Fruit fly (Drosophila melanogaster) S2 (cell line): ENCODE results near the gene CG17754.
A peak's percentile ranks its signal among the peaks of the same experiment; 100 is the strongest.

ENCODE experiments used
- CG8478 ChIP-seq: fragments of >200 bp; optimal IDR thresholded peaks from 2 replicates; lab custom pipeline; 2018
- CTCF ChIP-seq, 2 experiments: fragments of >200 bp; optimal IDR thresholded peaks; 2 replicates each; lab custom pipeline; 2018

Gene CG17754

dm6 chrX:9247171-9247783 lies 2.9 kb upstream of the CG17754 start, which contains the start of the genes amx and Dsor1:
Gene amx (minus strand): TSS chrX:9247336.
Gene Dsor1 (plus strand): TSS chrX:9247342.
- no peak for TF ChIP-seq CG8478 (lab: Kevin White, UChicago)
- no peak for TF ChIP-seq CTCF (optimal IDR thresholded peaks at IDR 0.05; lab: Kevin White, UChicago)

DNA sequence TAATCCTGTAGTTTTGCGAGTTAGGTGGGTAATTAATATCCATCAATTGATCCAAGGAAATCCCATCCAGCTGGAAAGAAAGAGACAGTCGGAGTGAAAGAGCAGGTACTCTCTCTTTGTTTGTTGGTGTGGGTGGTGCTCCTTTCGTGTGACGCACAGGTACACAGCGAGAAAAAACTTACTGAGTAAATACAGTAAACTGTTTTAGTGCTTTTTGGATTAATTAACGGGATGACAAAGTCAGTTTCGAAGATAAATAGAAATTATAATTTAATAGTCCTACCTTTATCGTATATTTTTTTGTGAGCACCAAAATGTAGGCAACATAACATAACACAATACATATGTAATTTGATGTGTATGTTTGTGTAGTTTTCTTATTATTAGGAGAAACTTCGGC lies 2.2 kb upstream of the CG17754 start:
- TF ChIP-seq CTCF (optimal IDR thresholded peaks at IDR 0.05; lab: Kevin White, UChicago) (no peak), CG8478 (lab: Kevin White, UChicago) (no peak)

dm6 chrX:9251212-9251877 lies 1.1 kb downstream of the CG17754 start:
- no peak for TF ChIP-seq CG8478 (lab: Kevin White, UChicago)
- TF ChIP-seq CTCF (optimal IDR thresholded peaks at IDR 0.05; lab: Kevin White, UChicago) = no peak

DNA sequence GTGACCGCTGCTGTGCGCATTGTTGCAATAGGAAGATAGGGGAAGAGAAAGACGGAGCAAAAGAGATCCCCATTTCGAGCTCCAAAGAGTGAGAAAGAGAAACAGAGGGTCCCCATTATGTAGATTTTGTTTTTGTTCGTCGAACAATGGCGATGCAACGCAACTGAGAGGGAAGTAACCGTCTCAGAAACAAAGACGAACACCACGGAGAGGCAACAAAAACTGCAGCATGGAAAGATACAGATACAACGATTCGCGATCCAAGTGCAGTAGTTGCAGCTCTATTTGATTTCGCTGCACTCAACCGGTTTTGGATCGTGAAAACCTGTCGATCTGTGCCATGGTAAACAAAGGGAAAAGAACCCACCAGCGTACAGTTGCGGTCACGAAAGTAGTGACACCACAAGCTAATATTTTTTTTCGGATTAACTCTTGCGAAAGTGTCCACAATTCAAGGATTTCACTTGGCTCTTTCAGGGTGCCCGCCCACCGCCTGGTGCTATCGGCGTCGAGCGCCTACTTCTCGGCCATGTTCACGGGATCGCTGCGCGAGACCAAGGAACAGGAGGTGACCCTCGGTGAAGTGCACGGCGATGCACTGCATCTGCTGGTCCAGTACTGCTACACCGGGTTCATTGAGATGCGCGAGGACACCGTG lies 2.0 kb downstream of the CG17754 start:
- no peak for TF ChIP-seq CG8478 (lab: Kevin White, UChicago)

DNA sequence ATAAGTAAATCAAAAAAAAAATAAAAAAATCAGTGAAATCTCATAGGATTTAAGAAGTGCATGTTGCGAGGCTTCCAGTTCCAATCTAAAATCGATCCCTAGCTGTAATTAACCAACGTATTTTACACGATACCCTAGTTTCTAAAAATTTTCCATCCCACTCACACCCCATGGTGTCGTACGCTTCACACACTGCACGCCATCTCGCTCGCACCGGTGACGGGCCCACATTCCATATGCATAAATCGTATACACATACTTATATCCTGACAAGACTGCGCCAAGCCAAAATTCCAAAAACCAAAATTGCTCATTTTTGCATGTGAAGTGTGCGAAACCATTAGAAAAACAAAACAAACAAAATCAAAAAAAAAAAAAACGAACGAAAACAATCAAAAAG lies 4.8 kb downstream of the CG17754 start:
- TF ChIP-seq CG8478 (lab: Kevin White, UChicago) (no peak), CTCF (optimal IDR thresholded peaks at IDR 0.05; lab: Kevin White, UChicago) (no peak)

DNA sequence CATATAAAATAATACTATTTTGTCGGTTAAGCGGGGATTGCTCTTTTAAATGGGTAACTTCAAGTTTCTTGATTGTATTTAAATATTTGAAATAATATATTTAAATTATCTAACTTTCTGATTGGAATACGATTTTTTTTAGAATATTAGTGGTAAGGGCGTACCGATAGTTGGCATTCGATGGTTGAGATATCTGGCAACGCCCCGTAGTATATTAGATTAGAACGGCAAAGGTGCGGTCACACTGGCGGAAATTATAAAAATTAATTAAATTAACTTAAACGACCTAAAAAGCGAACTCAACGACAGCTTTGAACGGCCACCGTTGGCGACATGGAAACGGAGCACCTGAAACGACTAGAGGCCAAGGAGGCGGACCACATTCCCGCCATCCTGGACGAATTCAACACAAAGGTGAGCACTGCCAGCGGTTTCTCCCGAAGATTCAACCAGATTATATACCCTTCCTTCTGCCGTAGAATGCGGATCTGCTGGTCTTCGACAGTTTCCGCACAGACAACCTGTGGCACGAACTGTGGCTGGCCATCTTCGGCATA lies 5.8 kb downstream of the CG17754 start, which contains the start of gene ric8a:
Gene ric8a, plus strand, starts transcription at position 205 of the 557 bp plus-strand sequence.
- no peak for TF ChIP-seq CTCF (optimal IDR thresholded peaks at IDR 0.05; lab: Kevin White, UChicago)
- TF ChIP-seq CG8478 (lab: Kevin White, UChicago) = no peak

DNA sequence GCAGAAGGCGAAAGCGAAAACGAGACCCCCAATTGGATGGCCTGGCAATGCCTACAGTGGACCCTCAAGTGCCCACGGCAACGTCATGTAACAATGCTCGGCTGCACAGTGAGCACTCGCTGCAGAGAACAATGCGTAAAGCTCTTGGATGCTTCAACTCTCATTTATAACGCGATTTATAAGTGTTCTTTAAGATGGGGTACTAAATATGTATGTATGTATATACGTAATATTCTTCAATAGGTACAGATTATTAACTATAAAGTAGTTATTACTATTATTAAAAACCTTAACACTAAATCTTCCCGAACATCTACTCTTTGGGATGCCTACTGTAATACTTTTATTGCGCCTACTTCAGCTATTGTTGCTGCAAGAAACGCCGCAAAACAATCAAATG lies 15.9 kb downstream of the CG17754 start:
- TF ChIP-seq CG8478 (lab: Kevin White, UChicago) (no peak), CTCF (optimal IDR thresholded peaks at IDR 0.05; lab: Kevin White, UChicago) (no peak)

- no peak for TF ChIP-seq CTCF (optimal IDR thresholded peaks at IDR 0.05; lab: Kevin White, UChicago)
- TF ChIP-seq CG8478 (lab: Kevin White, UChicago) = no peak
Observed at dm6 chrX:9267598-9267997, 17.4 kb downstream of the CG17754 start, which contains the start of gene Erk7. Gene Erk7 (minus strand): TSS chrX:9267698.

DNA sequence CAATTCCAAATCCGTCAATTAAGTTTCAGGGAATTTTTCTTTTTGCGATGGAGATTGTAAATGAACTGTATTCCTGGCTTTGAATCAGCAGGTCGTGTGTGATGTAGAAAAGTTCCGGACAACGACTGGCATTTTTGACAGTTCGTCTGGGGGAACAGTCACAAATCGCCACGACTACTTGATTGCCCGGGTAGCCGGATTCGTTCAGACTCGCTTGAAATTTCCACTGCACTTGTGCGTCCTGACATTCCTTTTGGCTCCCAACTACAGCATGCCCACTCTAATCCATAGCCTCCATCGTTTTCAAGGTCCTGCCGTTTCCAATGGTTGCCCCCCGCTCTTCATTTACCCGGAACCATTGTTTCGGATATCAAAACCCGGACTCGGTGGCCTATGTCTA lies 19.6 kb downstream of the CG17754 start, which contains the start of gene CG17440:
Gene CG17440, minus strand, starts transcription at position 101 of the 400 bp plus-strand sequence.
- TF ChIP-seq CG8478 (lab: Kevin White, UChicago) = no peak
- TF ChIP-seq CTCF (optimal IDR thresholded peaks at IDR 0.05; lab: Kevin White, UChicago) = no peak

DNA sequence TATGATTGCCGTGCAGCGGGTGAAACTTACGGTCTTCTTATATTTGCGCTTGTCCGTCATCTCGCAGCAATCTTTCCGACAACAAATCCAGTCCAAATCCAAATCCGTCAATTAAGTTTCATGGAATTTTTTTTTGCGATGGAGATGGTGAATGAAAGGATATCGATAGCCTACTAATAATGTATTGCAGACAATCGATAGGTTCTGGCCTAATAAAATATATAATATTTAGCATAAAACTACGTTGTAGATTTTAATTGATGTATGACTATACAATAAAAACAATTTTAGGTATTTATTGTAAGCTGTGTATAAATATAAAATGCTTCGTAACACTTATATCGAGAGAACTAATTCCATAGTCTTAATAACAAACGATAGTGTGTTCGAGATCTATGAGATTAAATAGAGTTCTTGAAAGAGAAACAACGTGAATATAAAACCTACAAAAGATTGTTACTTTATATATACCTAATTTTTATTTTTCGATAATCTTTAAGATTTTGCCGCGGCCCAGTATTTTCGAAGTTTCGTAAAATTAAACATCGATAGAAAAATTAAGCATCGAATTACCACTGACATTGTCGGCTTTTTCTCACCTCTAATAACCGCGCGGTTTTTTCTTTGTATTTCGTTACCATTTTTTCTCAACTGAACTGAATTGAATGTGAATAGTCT lies 22.7 kb downstream of the CG17754 start, which contains the start of the genes Cfp1 and Aladin:
Gene Cfp1, minus strand, starts transcription at position 131 of the 678 bp plus-strand sequence.
Gene Aladin, plus strand, starts transcription at position 584 of the 678 bp plus-strand sequence.
- TF ChIP-seq CG8478 (lab: Kevin White, UChicago) = no peak
- TF ChIP-seq CTCF (optimal IDR thresholded peaks at IDR 0.05; lab: Kevin White, UChicago) = no peak

dm6 chrX:9281998-9282644 lies 31.9 kb downstream of the CG17754 start:
- TF ChIP-seq CG8478 (lab: Kevin White, UChicago) = no peak
- no peak for TF ChIP-seq CTCF (optimal IDR thresholded peaks at IDR 0.05; lab: Kevin White, UChicago)

dm6 chrX:9282783-9283289 lies 32.6 kb downstream of the CG17754 start, which contains the start of gene c11.1:
Gene c11.1 (minus strand): TSS chrX:9283117.
- peak; percentile 58 to 69 for TF ChIP-seq CTCF (optimal IDR thresholded peaks at IDR 0.05; lab: Kevin White, UChicago)
- TF ChIP-seq CG8478 (lab: Kevin White, UChicago) = no peak

- TF ChIP-seq CG8478 (lab: Kevin White, UChicago) (no peak), CTCF (optimal IDR thresholded peaks at IDR 0.05; lab: Kevin White, UChicago) (no peak)
Observed at dm6 chrX:9284024-9284738, 34.0 kb downstream of the CG17754 start, which contains the start of gene lz. Gene lz (plus strand): TSS chrX:9284649.
